Worm (Caenorhabditis elegans): ENCODE data around the gene Y53C12B.7.

Gene Y53C12B.7

ce11 chrII:9753730-9754129, 712 bp upstream of the Y53C12B.7 start, which contains the start of gene ZK1321.1:
TSS of gene ZK1321.1 (plus strand) at chrII:9754030.
- no peak for TF ChIP-seq efl-1 (optimal IDR thresholded peaks at IDR 0.05)
- TF ChIP-seq efl-1 (GFP tag; optimal IDR thresholded peaks at IDR 0.05 in 1 of 2) = peak in 1 of 2 experiments; percentile 13
- no peak for TF ChIP-seq skn-1 (tag; optimal IDR thresholded peaks at IDR 0.05)

ce11 chrII:9752278-9752677, 740 bp downstream of the Y53C12B.7 start:
- peak; percentile 13 for TF ChIP-seq blmp-1 (tag; optimal IDR thresholded peaks at IDR 0.05)
- no peak for TF ChIP-seq zip-4 (GFP tag; optimal IDR thresholded peaks at IDR 0.05)
- no peak for TF ChIP-seq sup-37 (GFP tag; optimal IDR thresholded peaks at IDR 0.05)
- TF ChIP-seq efl-1 (optimal IDR thresholded peaks at IDR 0.05) = no peak
- TF ChIP-seq efl-1 (GFP tag; optimal IDR thresholded peaks at IDR 0.05 in 1 of 2) = no peak
- TF ChIP-seq mdl-1 (tag; optimal IDR thresholded peaks at IDR 0.05) = no peak
- TF ChIP-seq nhr-20 (tag; optimal IDR thresholded peaks at IDR 0.05) = peak; percentile 77
- no peak for TF ChIP-seq tlp-1 (tag; optimal IDR thresholded peaks at IDR 0.05)
- no peak for TF ChIP-seq unc-130 (tag; optimal IDR thresholded peaks at IDR 0.05)
- TF ChIP-seq nhr-11 (tag; optimal IDR thresholded peaks at IDR 0.05) = no peak
- no peak for TF ChIP-seq fkh-10 (GFP tag; optimal IDR thresholded peaks at IDR 0.05)
- TF ChIP-seq lin-13 (GFP tag; optimal IDR thresholded peaks at IDR 0.05) = no peak
- no peak for TF ChIP-seq skn-1 (tag; optimal IDR thresholded peaks at IDR 0.05)
- TF ChIP-seq xbp-1 (tag; optimal IDR thresholded peaks at IDR 0.05) = no peak
- no peak for TF ChIP-seq ceh-82 (tag; optimal IDR thresholded peaks at IDR 0.05)
- no peak for TF ChIP-seq unc-98 (GFP tag; IDR thresholded peaks at IDR 0.05)
- TF ChIP-seq grh-1 (GFP tag; IDR thresholded peaks at IDR 0.05) = no peak
- TF ChIP-seq egl-27 (tag; optimal IDR thresholded peaks at IDR 0.05) = no peak
- no peak for TF ChIP-seq pqm-1 (tag; optimal IDR thresholded peaks at IDR 0.05)
- TF ChIP-seq hpl-2 (GFP tag; optimal IDR thresholded peaks at IDR 0.05) = no peak
- no peak for TF ChIP-seq lin-15B (tag; optimal IDR thresholded peaks at IDR 0.05)
- no peak for TF ChIP-seq ces-1 (GFP tag; optimal IDR thresholded peaks at IDR 0.05)
- TF ChIP-seq swsn-7 (tag; optimal IDR thresholded peaks at IDR 0.05) = no peak
- TF ChIP-seq C16A3.4 (tag; optimal IDR thresholded peaks at IDR 0.05) = no peak
- no peak for TF ChIP-seq hlh-4 (tag; optimal IDR thresholded peaks at IDR 0.05)
- no peak for TF ChIP-seq mab-9 (GFP tag; IDR thresholded peaks at IDR 0.05)
- TF ChIP-seq ama-1 (optimal IDR thresholded peaks at IDR 0.05) = no peak
- TF ChIP-seq ets-5 (GFP tag; IDR thresholded peaks at IDR 0.05) = no peak
- peak; percentile 65 for TF ChIP-seq lin-14 (GFP tag; optimal IDR thresholded peaks at IDR 0.05)
- TF ChIP-seq nhr-19 (GFP tag; conservative IDR thresholded peaks at IDR 0.05) = peak; percentile 40
- TF ChIP-seq nhr-85 (tag) = peak; percentile 89
- TF ChIP-seq elt-3 (tag; optimal IDR thresholded peaks at IDR 0.05) = peak in 4 of 6 experiments; percentile 32 to 86 (median 74)
- TF ChIP-seq egl-13 (tag; optimal IDR thresholded peaks at IDR 0.05) = no peak
- TF ChIP-seq nhr-77 (tag; optimal IDR thresholded peaks at IDR 0.05) = no peak
- no peak for TF ChIP-seq ztf-11 (tag; optimal IDR thresholded peaks at IDR 0.05)
- no peak for TF ChIP-seq snpc-4 (tag; optimal IDR thresholded peaks at IDR 0.05)
- no peak for TF ChIP-seq ceh-63 (GFP tag; optimal IDR thresholded peaks at IDR 0.05)
- no peak for TF ChIP-seq unc-62 (GFP tag; optimal IDR thresholded peaks at IDR 0.05)
- no peak for TF ChIP-seq pax-3 (tag; optimal IDR thresholded peaks at IDR 0.05)
- TF ChIP-seq C34B4.2 (tag; optimal IDR thresholded peaks at IDR 0.05) = no peak
- no peak for TF ChIP-seq hlh-17 (GFP tag; optimal IDR thresholded peaks at IDR 0.05; ENCODE audit: borderline replicate concordance)
- TF ChIP-seq C04F5.9 (tag; optimal IDR thresholded peaks at IDR 0.05) = no peak
- TF ChIP-seq vab-15 (tag; optimal IDR thresholded peaks at IDR 0.05) = no peak
- TF ChIP-seq ceh-88 (GFP tag; IDR thresholded peaks at IDR 0.05) = no peak
- no peak for TF ChIP-seq nhr-47 (tag; optimal IDR thresholded peaks at IDR 0.05)
- no peak for TF ChIP-seq nhr-12 (tag; optimal IDR thresholded peaks at IDR 0.05)
- TF ChIP-seq pag-3 (tag; optimal IDR thresholded peaks at IDR 0.05; ENCODE audit: borderline replicate concordance, insufficient read depth) = no peak
- no peak for TF ChIP-seq fos-1 (tag; optimal IDR thresholded peaks at IDR 0.05)
- no peak for TF ChIP-seq Y116A8C.19 (tag; optimal IDR thresholded peaks at IDR 0.05; ENCODE audit: borderline replicate concordance)
- TF ChIP-seq efl-3 (GFP tag; optimal IDR thresholded peaks at IDR 0.05) = no peak
- no peak for TF ChIP-seq lir-3 (tag; optimal IDR thresholded peaks at IDR 0.05; ENCODE audit: poor library complexity)

Measured in whole organism, L1 larva.